Worm (Caenorhabditis elegans) whole organism, midembryonic: ENCODE data around the gene F09E5.7.

Experiments used
- cog-1 ChIP-seq: sonication (generic microtip); optimal IDR thresholded peaks from 2 replicates; lab custom pipeline; 2016; ENCODE audit warnings: missing genetic modification characterization, missing compliant biosample characterization
- flt-1 ChIP-seq: fragments of 200-800 bp; sonication (Bioruptor generic); IDR thresholded peaks from 2 replicates; pipeline ENCODE4 v1.3.6; 2022; ENCODE audit warnings: missing genetic modification characterization, missing compliant biosample characterization
- ztf-23 ChIP-seq: fragments of 200-800 bp; sonication (Bioruptor generic); IDR thresholded peaks from 2 replicates; pipeline ENCODE4 v1.3.6; 2022; ENCODE audit warnings: missing genetic modification reagents, missing genetic modification characterization, missing compliant biosample characterization

- TF ChIP-seq cog-1 (tag; lab: Kevin White, UChicago) (no peak), flt-1 (no peak), ztf-23 (no peak)
These were observed 25.0 kb upstream of the F09E5.7 start for ce11 chrII:5326891-5327290.
